Worm (Caenorhabditis elegans) whole organism, mixed stage, embryonic: Measurements from ENCODE around the gene vab-1.

Experiments used
- ceh-39 ChIP-seq: fragments of 150-350 bp; optimal IDR thresholded peaks from 2 replicates; lab custom pipeline; 2014; ENCODE audit warnings: missing biosample characterization, missing genetic modification characterization
- ces-1 ChIP-seq: fragments of 150-350 bp; optimal IDR thresholded peaks from 2 replicates; lab custom pipeline; 2014; ENCODE audit warnings: missing biosample characterization, missing genetic modification reagents, missing genetic modification characterization
- drap-1 ChIP-seq: fragments of 200-800 bp; sonication (Bioruptor generic); optimal IDR thresholded peaks from 3 replicates; lab custom pipeline; 2018; ENCODE audit warnings: mild to moderate bottlenecking, missing genetic modification characterization, missing compliant biosample characterization
- lin-32 ChIP-seq: fragments of 200-800 bp; sonication (Bioruptor generic); optimal IDR thresholded peaks from 2 replicates; lab custom pipeline; 2018; ENCODE audit warnings: mild to moderate bottlenecking, missing genetic modification characterization, missing compliant biosample characterization
- mep-1 ChIP-seq: fragments of 150-350 bp; optimal IDR thresholded peaks from 2 replicates; lab custom pipeline; 2017; ENCODE audit warnings: missing biosample characterization, missing genetic modification reagents, missing genetic modification characterization, inconsistent platforms
- nhr-12 ChIP-seq: fragments of 150-350 bp; optimal IDR thresholded peaks from 2 replicates; lab custom pipeline; 2014; ENCODE audit warnings: missing biosample characterization, missing genetic modification characterization
- nhr-28 ChIP-seq: fragments of 150-350 bp; optimal IDR thresholded peaks from 2 replicates; lab custom pipeline; 2014; ENCODE audit warnings: missing biosample characterization, missing genetic modification characterization
- nhr-76 ChIP-seq: sonication (generic microtip); optimal IDR thresholded peaks from 2 replicates; lab custom pipeline; 2017; ENCODE audit warnings: missing biosample characterization, missing genetic modification characterization
- pha-4 ChIP-seq: fragments of 150-350 bp; optimal IDR thresholded peaks from 2 replicates; lab custom pipeline; 2018; ENCODE audit warnings: missing biosample characterization, missing genetic modification reagents, missing genetic modification characterization
- sptf-1 ChIP-seq: sonication (generic microtip); optimal IDR thresholded peaks from 2 replicates; lab custom pipeline; 2017; ENCODE audit warnings: mild to moderate bottlenecking, missing genetic modification characterization, moderate library complexity, missing compliant biosample characterization
- unc-120 ChIP-seq: sonication (generic microtip); optimal IDR thresholded peaks from 2 replicates; lab custom pipeline; 2017; ENCODE audit warnings: missing genetic modification characterization, missing compliant biosample characterization; ENCODE audit not compliant: poor library complexity, severe bottlenecking
- unc-62 ChIP-seq: fragments of 150-350 bp; optimal IDR thresholded peaks from 2 replicates; lab custom pipeline; 2014; ENCODE audit warnings: missing biosample characterization, missing genetic modification reagents, missing genetic modification characterization
- ztf-11 ChIP-seq: fragments of 150-350 bp; optimal IDR thresholded peaks from 2 replicates; lab custom pipeline; 2014; ENCODE audit warnings: missing biosample characterization, missing genetic modification characterization

- TF ChIP-seq unc-62 (GFP tag; lab: Kevin White, UChicago): no peak
- no peak for TF ChIP-seq ceh-39 (tag; lab: Kevin White, UChicago)
- no peak for TF ChIP-seq drap-1 (GFP tag; lab: Kevin White, UChicago)
- no peak for TF ChIP-seq ztf-11 (tag; lab: Kevin White, UChicago)
- no peak for TF ChIP-seq lin-32 (GFP tag; lab: Kevin White, UChicago)
- no peak for TF ChIP-seq ces-1 (GFP tag; lab: Kevin White, UChicago)
- no peak for TF ChIP-seq nhr-12 (tag; lab: Kevin White, UChicago)
- TF ChIP-seq sptf-1 (tag; lab: Kevin White, UChicago): no peak
- TF ChIP-seq nhr-28 (tag; lab: Kevin White, UChicago): no peak
- TF ChIP-seq unc-120: no peak
- TF ChIP-seq nhr-76 (tag; lab: Kevin White, UChicago): no peak
- no peak for TF ChIP-seq pha-4 (tag; lab: Kevin White, UChicago)
- TF ChIP-seq mep-1: no peak
These were observed 14.3 kb upstream of the vab-1 start, which contains the start of gene M03A1.3 for ce11 chrII:4557487-4557886.
